Worm (Caenorhabditis elegans) whole organism, L1 larva: ENCODE results near the gene F53F1.6.
A peak's percentile ranks its signal among the peaks of the same experiment; 100 is the strongest.

Experiments
- C16A3.4 ChIP-seq: fragments of 150-350 bp; optimal IDR thresholded peaks from 2 replicates; lab custom pipeline; 2014; ENCODE audit warnings: missing biosample characterization, missing genetic modification characterization
- F16B12.6 ChIP-seq: fragments of 150-350 bp; optimal IDR thresholded peaks from 2 replicates; lab custom pipeline; 2014; ENCODE audit warnings: missing biosample characterization, missing genetic modification characterization
- alr-1 ChIP-seq: fragments of 200-800 bp; sonication (Bioruptor generic); optimal IDR thresholded peaks from 2 replicates; lab custom pipeline; 2018; ENCODE audit warnings: borderline replicate concordance, mild to moderate bottlenecking, missing genetic modification characterization, missing compliant biosample characterization
- ama-1 ChIP-seq: fragments of 150-350 bp; optimal IDR thresholded peaks from 2 replicates; lab custom pipeline; 2014
- blmp-1 ChIP-seq: fragments of 150-350 bp; optimal IDR thresholded peaks from 2 replicates; lab custom pipeline; 2014; ENCODE audit warnings: missing biosample characterization, missing genetic modification characterization
- ceh-63 ChIP-seq: fragments of 200-800 bp; sonication (Bioruptor generic); optimal IDR thresholded peaks from 2 replicates; lab custom pipeline; 2018; ENCODE audit warnings: mild to moderate bottlenecking, missing genetic modification characterization, missing compliant biosample characterization
- ceh-8 ChIP-seq: fragments of 200-800 bp; sonication (Bioruptor generic); optimal IDR thresholded peaks from 2 replicates; lab custom pipeline; 2018; ENCODE audit warnings: mild to moderate bottlenecking, missing genetic modification characterization, moderate library complexity, missing compliant biosample characterization
- ceh-82 ChIP-seq, 3 experiments: fragments of 150-350 bp in 1 of 3; sonication (generic microtip) in 2 of 3; optimal IDR thresholded peaks; 2 replicates each; lab custom pipeline; 2014 to 2017; ENCODE audit warnings: missing biosample characterization in 3 of 3, missing genetic modification characterization in 3 of 3
- ceh-88 ChIP-seq: fragments of 200-800 bp; sonication (Bioruptor generic); IDR thresholded peaks from 2 replicates; pipeline ENCODE4 v1.3.6; 2022; ENCODE audit warnings: missing genetic modification characterization, missing compliant biosample characterization
- dsc-1 ChIP-seq: sonication (generic microtip); optimal IDR thresholded peaks from 2 replicates; lab custom pipeline; 2016; ENCODE audit warnings: mild to moderate bottlenecking, missing genetic modification characterization, missing compliant biosample characterization
- efl-1 ChIP-seq, 4 experiments: fragments of 150-350 bp; optimal IDR thresholded peaks in 3 of 4; peaks in 1 of 4; 1 replicate in 1 of 4; 2 replicates in 3 of 4; lab custom pipeline; 2014; ENCODE audit warnings: missing biosample characterization in 2 of 4, missing genetic modification characterization in 2 of 4, missing genetic modification reagents in 2 of 4
- efl-3 ChIP-seq: fragments of 200-800 bp; sonication (Bioruptor generic); optimal IDR thresholded peaks from 2 replicates; lab custom pipeline; 2018; ENCODE audit warnings: mild to moderate bottlenecking, missing genetic modification characterization, missing compliant biosample characterization
- egl-27 ChIP-seq, 2 experiments: fragments of 150-350 bp in 1 of 2; sonication (generic microtip); optimal IDR thresholded peaks; 3 replicates each; lab custom pipeline; 2017 to 2018; ENCODE audit warnings: missing biosample characterization in 2 of 2, missing genetic modification characterization in 2 of 2, missing genetic modification reagents in 2 of 2
- elt-2 ChIP-seq: sonication (generic microtip); optimal IDR thresholded peaks from 2 replicates; lab custom pipeline; 2016; ENCODE audit warnings: missing genetic modification characterization, mild to moderate bottlenecking, inconsistent platforms, missing compliant biosample characterization, missing genetic modification reagents
- fkh-10 ChIP-seq: sonication (generic microtip); optimal IDR thresholded peaks from 2 replicates; lab custom pipeline; 2017; ENCODE audit warnings: missing biosample characterization, missing genetic modification reagents, missing genetic modification characterization
- hlh-4 ChIP-seq: sonication (generic microtip); optimal IDR thresholded peaks from 2 replicates; lab custom pipeline; 2016; ENCODE audit warnings: mild to moderate bottlenecking, missing genetic modification characterization, missing compliant biosample characterization
- hpl-2 ChIP-seq: fragments of 150-350 bp; optimal IDR thresholded peaks from 2 replicates; lab custom pipeline; 2014; ENCODE audit warnings: missing biosample characterization, missing genetic modification reagents, missing genetic modification characterization
- irx-1 ChIP-seq: sonication (generic microtip); optimal IDR thresholded peaks from 2 replicates; lab custom pipeline; 2016; ENCODE audit warnings: missing genetic modification characterization, missing compliant biosample characterization
- lin-14 ChIP-seq: fragments of 200-800 bp; sonication (Bioruptor generic); optimal IDR thresholded peaks from 2 replicates; lab custom pipeline; 2018; ENCODE audit warnings: mild to moderate bottlenecking, missing genetic modification characterization, moderate library complexity, missing compliant biosample characterization
- lin-35 ChIP-seq, 2 experiments: fragments of 150-350 bp; optimal IDR thresholded peaks; 2 replicates each; lab custom pipeline; 2014; ENCODE audit warnings: missing biosample characterization in 2 of 2, missing genetic modification characterization in 2 of 2, missing genetic modification reagents in 2 of 2
- lir-3 ChIP-seq: sonication (generic microtip); optimal IDR thresholded peaks from 2 replicates; lab custom pipeline; 2016; ENCODE audit warnings: mild to moderate bottlenecking, missing genetic modification characterization, moderate library complexity, missing compliant biosample characterization; ENCODE audit not compliant: poor library complexity
- mab-9 ChIP-seq: fragments of 200-800 bp; sonication (Bioruptor generic); IDR thresholded peaks from 2 replicates; pipeline ENCODE4 v1.3.6; 2022; ENCODE audit warnings: missing genetic modification reagents, missing genetic modification characterization, missing compliant biosample characterization
- mdl-1 ChIP-seq, 2 experiments: fragments of 150-350 bp; optimal IDR thresholded peaks; 2 replicates each; lab custom pipeline; 2014 to 2017; ENCODE audit warnings: missing biosample characterization in 2 of 2, missing genetic modification characterization in 2 of 2, inconsistent platforms in 1 of 2
- mef-2 ChIP-seq: fragments of 150-350 bp; optimal IDR thresholded peaks from 2 replicates; lab custom pipeline; 2014; ENCODE audit warnings: missing biosample characterization, missing genetic modification characterization
- nhr-237 ChIP-seq: fragments of 150-350 bp; optimal IDR thresholded peaks from 2 replicates; lab custom pipeline; 2014; ENCODE audit warnings: missing biosample characterization, missing genetic modification characterization
- nhr-28 ChIP-seq: fragments of 150-350 bp; optimal IDR thresholded peaks from 2 replicates; lab custom pipeline; 2014; ENCODE audit warnings: missing biosample characterization, missing genetic modification characterization
- nhr-47 ChIP-seq: sonication (generic microtip); optimal IDR thresholded peaks from 2 replicates; lab custom pipeline; 2016; ENCODE audit warnings: mild to moderate bottlenecking, missing genetic modification characterization, moderate library complexity, missing compliant biosample characterization
- nhr-76 ChIP-seq: sonication (generic microtip); optimal IDR thresholded peaks from 2 replicates; lab custom pipeline; 2017; ENCODE audit warnings: missing biosample characterization, missing genetic modification characterization
- nhr-85 ChIP-seq: sonication (generic microtip); peaks from one replicate; lab custom pipeline; 2016; ENCODE audit warnings: missing genetic modification characterization, inconsistent platforms, missing compliant biosample characterization
- nhr-90 ChIP-seq: sonication (generic microtip); optimal IDR thresholded peaks from 2 replicates; lab custom pipeline; 2016; ENCODE audit warnings: mild to moderate bottlenecking, missing genetic modification characterization, missing compliant biosample characterization; ENCODE audit not compliant: poor library complexity
- pag-3 ChIP-seq: sonication (generic microtip); optimal IDR thresholded peaks from 2 replicates; lab custom pipeline; 2017; ENCODE audit warnings: missing genetic modification characterization, mild to moderate bottlenecking, missing compliant biosample characterization, antibody characterized with exemption, borderline replicate concordance; ENCODE audit not compliant: insufficient read depth
- pax-3 ChIP-seq: fragments of 200-800 bp; sonication (Bioruptor generic); optimal IDR thresholded peaks from 2 replicates; lab custom pipeline; 2018; ENCODE audit warnings: mild to moderate bottlenecking, missing genetic modification characterization, moderate library complexity, missing compliant biosample characterization
- pqm-1 ChIP-seq: sonication (generic microtip); optimal IDR thresholded peaks from 3 replicates; lab custom pipeline; 2017; ENCODE audit warnings: missing biosample characterization, missing genetic modification characterization
- rnt-1 ChIP-seq: sonication (generic microtip); optimal IDR thresholded peaks from 2 replicates; lab custom pipeline; 2016; ENCODE audit warnings: mild to moderate bottlenecking, missing genetic modification characterization, moderate library complexity, missing compliant biosample characterization
- snpc-4 ChIP-seq: fragments of 150-350 bp; optimal IDR thresholded peaks from 2 replicates; lab custom pipeline; 2014; ENCODE audit warnings: missing biosample characterization, missing genetic modification characterization
- snu-23 ChIP-seq: sonication (generic microtip); optimal IDR thresholded peaks from 2 replicates; lab custom pipeline; 2016; ENCODE audit warnings: missing genetic modification characterization, missing compliant biosample characterization
- sox-4 ChIP-seq: sonication (generic microtip); optimal IDR thresholded peaks from 2 replicates; lab custom pipeline; 2016; ENCODE audit warnings: missing genetic modification characterization, missing compliant biosample characterization
- sup-37 ChIP-seq: fragments of 200-800 bp; sonication (Bioruptor generic); optimal IDR thresholded peaks from 2 replicates; lab custom pipeline; 2018; ENCODE audit warnings: mild to moderate bottlenecking, missing genetic modification characterization, missing compliant biosample characterization
- swsn-7 ChIP-seq: sonication (generic microtip); optimal IDR thresholded peaks from 2 replicates; lab custom pipeline; 2016; ENCODE audit warnings: missing genetic modification characterization, missing compliant biosample characterization
- tbx-2 ChIP-seq: sonication (generic microtip); optimal IDR thresholded peaks from 2 replicates; lab custom pipeline; 2016; ENCODE audit warnings: missing genetic modification characterization, missing compliant biosample characterization
- tlp-1 ChIP-seq: fragments of 150-350 bp; optimal IDR thresholded peaks from 2 replicates; lab custom pipeline; 2014; ENCODE audit warnings: missing biosample characterization, missing genetic modification characterization
- unc-130 ChIP-seq: fragments of 150-350 bp; optimal IDR thresholded peaks from 2 replicates; lab custom pipeline; 2017; ENCODE audit warnings: missing biosample characterization, missing genetic modification characterization, inconsistent platforms
- unc-62 ChIP-seq: fragments of 150-350 bp; optimal IDR thresholded peaks from 2 replicates; lab custom pipeline; 2014; ENCODE audit warnings: missing biosample characterization, missing genetic modification reagents, missing genetic modification characterization
- unc-86 ChIP-seq: sonication (generic microtip); optimal IDR thresholded peaks from 2 replicates; lab custom pipeline; 2016; ENCODE audit warnings: missing genetic modification characterization, missing compliant biosample characterization
- vab-15 ChIP-seq: sonication (generic microtip); optimal IDR thresholded peaks from 2 replicates; lab custom pipeline; 2017; ENCODE audit warnings: missing genotype, mild to moderate bottlenecking, missing genetic modification characterization, missing compliant biosample characterization
- xbp-1 ChIP-seq: sonication (generic microtip); optimal IDR thresholded peaks from 2 replicates; lab custom pipeline; 2016; ENCODE audit warnings: missing genetic modification characterization, missing compliant biosample characterization
- zag-1 ChIP-seq: fragments of 150-350 bp; optimal IDR thresholded peaks from 2 replicates; lab custom pipeline; 2014; ENCODE audit warnings: missing biosample characterization, missing genetic modification characterization
- zip-4 ChIP-seq: fragments of 200-800 bp; sonication (Bioruptor generic); optimal IDR thresholded peaks from 2 replicates; lab custom pipeline; 2018; ENCODE audit warnings: mild to moderate bottlenecking, missing genetic modification characterization, moderate library complexity, missing compliant biosample characterization
- ztf-11 ChIP-seq, 2 experiments: sonication (generic microtip); optimal IDR thresholded peaks; 2 replicates each; lab custom pipeline; 2016 to 2017; ENCODE audit warnings: missing genetic modification characterization in 2 of 2, missing biosample characterization in 1 of 2, missing compliant biosample characterization in 1 of 2

F53F1.6 gene

ce11 chrV:13396426-13396825 is 21.0 kb downstream of the F53F1.6 start (continued):
- TF ChIP-seq nhr-28 (no peak), C16A3.4 (no peak), hpl-2 (no peak), unc-130 (tag; lab: Kevin White, UChicago) (no peak), efl-1 (optimal IDR thresholded peaks at IDR 0.05; lab: Kevin White, UChicago) (no peak), efl-1 (GFP tag; optimal IDR thresholded peaks at IDR 0.05 in 1 of 2; lab: Kevin White, UChicago) (peak in 1 of 2 experiments; percentile 86), alr-1 (tag; lab: Kevin White, UChicago) (no peak), nhr-85 (tag; lab: Kevin White, UChicago) (no peak), ceh-82 (tag; optimal IDR thresholded peaks at IDR 0.05; lab: Kevin White, UChicago) (no peak), sox-4 (tag; lab: Kevin White, UChicago) (no peak), elt-2 (tag; lab: Kevin White, UChicago) (no peak), nhr-237 (tag; lab: Kevin White, UChicago) (no peak), rnt-1 (peak; percentile 13), pqm-1 (no peak), ztf-11 (tag; optimal IDR thresholded peaks at IDR 0.05; lab: Kevin White, UChicago) (peak in 1 of 2 experiments; percentile 18), unc-62 (GFP tag; lab: Kevin White, UChicago) (no peak), nhr-47 (tag; lab: Kevin White, UChicago) (peak; percentile 12), blmp-1 (no peak), ama-1 (no peak), tbx-2 (tag; lab: Kevin White, UChicago) (peak; percentile 10), ceh-8 (GFP tag; lab: Kevin White, UChicago) (no peak), snpc-4 (tag; lab: Kevin White, UChicago) (no peak), tlp-1 (tag; lab: Kevin White, UChicago) (no peak), dsc-1 (tag; lab: Kevin White, UChicago) (peak; percentile 54), hlh-4 (tag; lab: Kevin White, UChicago) (no peak), sup-37 (GFP tag; lab: Kevin White, UChicago) (no peak), ceh-63 (GFP tag; lab: Kevin White, UChicago) (no peak), vab-15 (tag; lab: Kevin White, UChicago) (no peak), nhr-76 (tag; lab: Kevin White, UChicago) (no peak), xbp-1 (tag; lab: Kevin White, UChicago) (no peak), lin-14 (GFP tag; lab: Kevin White, UChicago) (peak; percentile 79), swsn-7 (tag; lab: Kevin White, UChicago) (no peak), irx-1 (tag; lab: Kevin White, UChicago) (no peak), mef-2 (tag; lab: Kevin White, UChicago) (no peak), lir-3 (no peak)

ce11 chrV:13394968-13395367 is 22.4 kb downstream of the F53F1.6 start:
- TF ChIP-seq tbx-2 (tag; lab: Kevin White, UChicago) (peak; percentile 28), F16B12.6 (tag; lab: Kevin White, UChicago) (no peak), zag-1 (tag; lab: Kevin White, UChicago) (no peak), pax-3 (tag; lab: Kevin White, UChicago) (peak; percentile 25)
- TF ChIP-seq, all 84 proteins: peak for 2

ce11 chrV:13393333-13393803 is 24.0 kb downstream of the F53F1.6 start:
- TF ChIP-seq nhr-90: no peak
- no peak for TF ChIP-seq pag-3 (tag; lab: Kevin White, UChicago)
- no peak for TF ChIP-seq F16B12.6 (tag; lab: Kevin White, UChicago)
- peak; percentile 12 for TF ChIP-seq xbp-1 (tag; lab: Kevin White, UChicago)
- TF ChIP-seq unc-62 (GFP tag; lab: Kevin White, UChicago): no peak
- TF ChIP-seq ceh-88: no peak
- no peak for TF ChIP-seq lin-35 (GFP tag; optimal IDR thresholded peaks at IDR 0.05; lab: Kevin White, UChicago)
- TF ChIP-seq mdl-1 (tag; optimal IDR thresholded peaks at IDR 0.05; lab: Kevin White, UChicago): peak in 1 of 2 experiments; percentile 17
- TF ChIP-seq efl-3 (GFP tag; lab: Kevin White, UChicago): no peak
- no peak for TF ChIP-seq C16A3.4
- TF ChIP-seq alr-1 (tag; lab: Kevin White, UChicago): no peak
- peak; percentile 9 for TF ChIP-seq dsc-1 (tag; lab: Kevin White, UChicago)
- TF ChIP-seq mab-9 (GFP tag; lab: Robert Waterston, UW): no peak
- TF ChIP-seq snpc-4 (tag; lab: Kevin White, UChicago): no peak
- no peak for TF ChIP-seq hlh-4 (tag; lab: Kevin White, UChicago)
- no peak for TF ChIP-seq egl-27 (tag; optimal IDR thresholded peaks at IDR 0.05; lab: Kevin White, UChicago)
- TF ChIP-seq fkh-10 (GFP tag; lab: Kevin White, UChicago): no peak
- no peak for TF ChIP-seq unc-86 (tag; lab: Kevin White, UChicago)
- peak; percentile 49 for TF ChIP-seq snu-23 (GFP tag; lab: Kevin White, UChicago)
- no peak for TF ChIP-seq zip-4 (GFP tag; lab: Kevin White, UChicago)
